Worm (Caenorhabditis elegans): ENCODE results near the gene F20C5.7.
"Not testable (repeated sequence)": the region's sequence is repeated elsewhere in the genome, so short reads cannot be mapped to it uniquely, and the experiment has no call there.

DNA sequence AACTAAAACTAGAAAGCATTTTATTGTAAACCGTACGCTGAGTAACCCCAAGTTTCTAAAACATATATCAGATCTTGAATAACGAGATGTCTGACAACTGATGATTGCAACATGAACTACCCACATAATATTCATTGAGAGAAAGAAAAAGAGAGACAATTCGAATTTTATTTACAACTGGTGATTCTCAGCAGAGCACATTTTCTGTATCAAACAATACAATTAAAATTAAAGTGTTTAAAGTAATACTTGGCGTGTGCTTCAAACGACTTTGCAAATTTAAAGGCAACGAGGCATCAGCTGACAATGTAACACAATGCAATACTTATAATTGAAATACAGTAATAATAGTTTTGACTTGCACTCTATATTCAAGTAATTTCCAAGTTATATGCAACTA lies 42.6 kb upstream of the F20C5.7 start, which contains the start of gene C33D9.10:
- TF ChIP-seq cog-1 (tag; optimal IDR thresholded peaks at IDR 0.05); T22C8.4 (GFP tag; IDR thresholded peaks at IDR 0.05); ztf-23 (GFP tag; IDR thresholded peaks at IDR 0.05); flt-1 (GFP tag; IDR thresholded peaks at IDR 0.05); ref-1 (GFP tag; conservative IDR thresholded peaks at IDR 0.05); tab-1 (GFP tag; IDR thresholded peaks at IDR 0.05); klf-2 (GFP tag; conservative IDR thresholded peaks at IDR 0.05): not testable (repeated sequence)
